Worm (Caenorhabditis elegans): ENCODE results near the gene F14H3.5.

F14H3.5 gene

ce11 chrV:16031571-16031970, 25.3 kb downstream of the F14H3.5 start, which contains the start of gene T10C6.7:
TSS of gene T10C6.7 (minus strand) at chrV:16031713.
- TF ChIP-seq unc-62 (GFP tag; optimal IDR thresholded peaks at IDR 0.05): no peak

- TF ChIP-seq unc-62 (GFP tag; optimal IDR thresholded peaks at IDR 0.05): no peak
These were observed 27.6 kb downstream of the F14H3.5 start for ce11 chrV:16029237-16029636.

ce11 chrV:16024917-16025316, 31.9 kb downstream of the F14H3.5 start:
- TF ChIP-seq unc-62 (GFP tag; optimal IDR thresholded peaks at IDR 0.05): no peak

ce11 chrV:16024300-16024699, 32.6 kb downstream of the F14H3.5 start, which contains the start of gene T10C6.6:
TSS of gene T10C6.6 (plus strand) at chrV:16024326.
- TF ChIP-seq unc-62 (GFP tag; optimal IDR thresholded peaks at IDR 0.05): no peak

DNA sequence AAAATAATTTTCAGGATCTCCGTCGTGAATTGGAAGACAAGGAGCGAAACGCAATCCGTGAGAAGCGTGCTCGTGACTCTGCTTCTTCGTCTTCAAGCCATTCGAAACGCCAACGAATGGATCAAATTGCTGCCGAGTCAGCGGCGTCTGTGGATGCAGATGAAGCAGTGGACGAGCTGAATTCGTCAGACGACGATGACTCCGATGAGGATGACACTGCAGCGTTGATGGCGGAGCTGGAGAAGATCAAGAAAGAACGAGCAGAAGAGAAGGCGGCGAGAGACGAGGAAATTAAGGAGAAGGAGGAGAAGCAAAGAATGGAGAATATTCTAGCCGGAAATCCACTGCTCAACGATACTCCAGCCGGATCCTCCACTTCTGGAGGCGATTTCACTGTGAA, 33.3 kb downstream of the F14H3.5 start:
- no peak for TF ChIP-seq unc-62 (GFP tag; optimal IDR thresholded peaks at IDR 0.05)

ce11 chrV:16023051-16023450, 33.8 kb downstream of the F14H3.5 start, which contains the start of gene cwc-15:
TSS of gene cwc-15 (plus strand) at chrV:16023351.
- TF ChIP-seq unc-62 (GFP tag; optimal IDR thresholded peaks at IDR 0.05): no peak

DNA sequence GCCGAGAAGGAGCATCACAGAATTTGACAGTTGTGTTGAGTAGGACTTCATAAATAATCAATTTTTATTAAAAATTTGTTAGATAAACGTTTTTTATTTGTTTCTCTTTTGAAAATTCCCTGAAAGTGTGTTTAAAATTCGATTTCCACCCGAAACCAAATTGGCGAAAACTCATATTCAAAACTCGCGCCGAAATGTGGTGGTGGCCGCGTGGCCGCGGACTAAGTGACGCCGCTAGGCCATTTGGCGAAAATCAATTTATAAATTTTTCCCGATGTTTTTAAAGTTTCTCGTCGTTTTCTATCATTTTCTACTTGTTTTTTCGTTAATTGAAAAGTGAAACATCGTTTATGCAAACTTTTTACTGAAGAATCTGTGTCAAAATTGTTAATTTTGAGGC, 34.3 kb downstream of the F14H3.5 start:
- TF ChIP-seq unc-62 (GFP tag; optimal IDR thresholded peaks at IDR 0.05): no peak

DNA sequence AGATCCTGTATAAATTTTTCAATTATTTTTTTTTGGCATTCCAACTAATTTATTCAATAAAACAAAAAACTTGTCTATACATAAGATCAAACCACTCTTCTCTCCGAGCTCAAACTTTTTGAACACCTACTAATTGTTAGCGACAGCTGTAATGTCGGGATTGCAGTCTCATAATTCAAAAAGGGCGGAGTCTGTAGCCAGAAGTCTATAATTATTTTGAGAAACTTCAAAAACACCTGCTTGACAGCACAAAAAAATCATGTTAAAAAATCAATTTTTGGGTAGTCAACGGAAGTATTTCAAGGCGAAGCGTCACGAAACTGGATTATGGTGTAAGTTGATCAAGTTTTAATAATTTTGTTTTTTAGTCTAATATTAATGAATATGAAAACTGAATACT, 36.8 kb downstream of the F14H3.5 start, which contains the start of gene srx-44:
srx-44 (plus strand) TSS at position 301 of the 400 bp plus-strand sequence.
- no peak for TF ChIP-seq unc-62 (GFP tag; optimal IDR thresholded peaks at IDR 0.05)

ce11 chrV:16017671-16018070, 39.2 kb downstream of the F14H3.5 start, which contains the start of gene srx-43:
TSS of gene srx-43 (plus strand) at chrV:16017971.
- no peak for TF ChIP-seq unc-62 (GFP tag; optimal IDR thresholded peaks at IDR 0.05)

- TF ChIP-seq unc-62 (GFP tag; optimal IDR thresholded peaks at IDR 0.05): no peak
These were observed 39.9 kb downstream of the F14H3.5 start for ce11 chrV:16016977-16017376.

- no peak for TF ChIP-seq unc-62 (GFP tag; optimal IDR thresholded peaks at IDR 0.05)
These were observed 41.2 kb downstream of the F14H3.5 start, which contains the start of gene str-232 for ce11 chrV:16015652-16016051. TSS of gene str-232 (minus strand) at chrV:16015752.

ce11 chrV:16009564-16009963, 47.3 kb downstream of the F14H3.5 start, which contains the start of gene str-233:
TSS of gene str-233 (minus strand) at chrV:16009664.
- no peak for TF ChIP-seq unc-62 (GFP tag; optimal IDR thresholded peaks at IDR 0.05)

DNA sequence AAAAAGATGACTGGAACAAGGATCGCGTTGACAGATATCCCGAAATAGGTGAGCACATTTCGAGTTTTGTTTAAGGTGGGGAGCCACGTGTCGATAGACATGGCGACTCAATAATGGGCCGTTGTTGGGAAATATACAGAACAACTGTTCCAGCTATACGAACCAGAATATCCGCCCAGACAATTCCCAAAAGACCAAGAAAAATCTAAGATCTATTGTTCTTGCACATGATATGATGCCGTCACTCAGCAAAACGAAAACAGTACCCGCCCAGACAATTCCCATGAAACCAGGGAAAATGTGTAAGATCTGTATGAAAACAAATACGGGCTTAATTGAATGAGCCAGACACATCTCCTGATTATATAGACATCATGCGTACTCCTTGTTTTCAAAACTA, 49.4 kb downstream of the F14H3.5 start, which contains the start of gene str-231:
str-231 (minus strand) TSS at position 101 of the 400 bp plus-strand sequence.
- TF ChIP-seq unc-62 (GFP tag; optimal IDR thresholded peaks at IDR 0.05): no peak

Measured in whole organism, dauer.